Fruit fly (Drosophila melanogaster): ENCODE data around the gene CG12689.

CG12689 gene

DNA sequence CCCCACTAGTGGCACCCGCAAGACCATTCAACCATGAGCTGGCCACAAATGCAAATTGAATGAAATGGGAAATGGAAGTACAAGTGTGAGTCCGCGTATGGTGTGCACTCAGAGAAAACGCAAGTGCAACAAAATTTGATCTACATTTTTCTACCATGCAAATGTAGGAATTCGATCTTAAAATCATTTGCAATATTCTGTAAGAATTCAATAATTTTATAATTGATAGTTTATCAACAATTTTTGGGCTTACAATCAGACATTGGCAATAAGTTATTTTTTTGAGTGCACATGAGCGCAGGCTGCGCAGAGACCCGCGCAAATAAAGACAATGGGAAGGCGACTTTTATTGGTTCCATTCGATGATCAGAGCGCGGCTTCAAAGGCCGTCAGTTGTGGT, 14.7 kb downstream of the CG12689 start (continued):
- TF ChIP-seq Deaf1 (tag; optimal IDR thresholded peaks at IDR 0.05) (no peak), CG17829 (tag; optimal IDR thresholded peaks at IDR 0.05) (peak; percentile 52), Six4 (GFP tag; optimal IDR thresholded peaks at IDR 0.05) (no peak), usp (GFP tag; optimal IDR thresholded peaks at IDR 0.05) (no peak), CG2712 (tag; optimal IDR thresholded peaks at IDR 0.05) (peak; percentile 77), CG6813 (GFP tag; optimal IDR thresholded peaks at IDR 0.05) (no peak), tup (GFP tag; optimal IDR thresholded peaks at IDR 0.05) (no peak), Ets97D (GFP tag; optimal IDR thresholded peaks at IDR 0.05) (no peak), br (optimal IDR thresholded peaks at IDR 0.05) (no peak), Tbp (GFP tag; optimal IDR thresholded peaks at IDR 0.05) (no peak), pan (optimal IDR thresholded peaks at IDR 0.05) (no peak), pan (GFP tag; optimal IDR thresholded peaks at IDR 0.05 in 1 of 2, IDR thresholded peaks at IDR 0.05 in 1 of 2) (peak in 1 of 2 experiments; percentile 35), CG33557 (GFP tag; optimal IDR thresholded peaks at IDR 0.05) (no peak), CG17328 (GFP tag; IDR thresholded peaks at IDR 0.05) (peak; percentile 47; the same call in 1 of the 2 replicates), jigr1 (GFP tag; IDR thresholded peaks at IDR 0.05) (no peak), dmrt99B (tag; optimal IDR thresholded peaks at IDR 0.05) (peak; percentile 64), CG7556 (GFP tag; optimal IDR thresholded peaks at IDR 0.05) (peak; percentile 29), gsb (GFP tag; IDR thresholded peaks at IDR 0.05) (no peak), hth (optimal IDR thresholded peaks at IDR 0.05) (no peak), Myb (GFP tag; optimal IDR thresholded peaks at IDR 0.05) (no peak), Sry-δ (GFP tag; optimal IDR thresholded peaks at IDR 0.05) (no peak), CG14050 (GFP tag; IDR thresholded peaks at IDR 0.05) (no peak), unc-4 (GFP tag; IDR thresholded peaks at IDR 0.05; ENCODE audit: partially characterized antibody) (no peak), CG12299 (tag; optimal IDR thresholded peaks at IDR 0.05) (no peak), D (optimal IDR thresholded peaks at IDR 0.05) (no peak), D (GFP tag; optimal IDR thresholded peaks at IDR 0.05) (peak; percentile 44), CG17802 (tag; optimal IDR thresholded peaks at IDR 0.05) (no peak), CG6175 (GFP tag; IDR thresholded peaks at IDR 0.05) (no peak), CG10543 (GFP tag; optimal IDR thresholded peaks at IDR 0.05) (no peak), pb (GFP tag; optimal IDR thresholded peaks at IDR 0.05) (no peak), HLH54F (GFP tag; optimal IDR thresholded peaks at IDR 0.05) (no peak), maf-S (GFP tag; optimal IDR thresholded peaks at IDR 0.05) (no peak), CG12744 (GFP tag; optimal IDR thresholded peaks at IDR 0.05) (no peak), crp (GFP tag; optimal IDR thresholded peaks at IDR 0.05) (no peak), CG8478 (optimal IDR thresholded peaks at IDR 0.05) (no peak), Atf6 (GFP tag; IDR thresholded peaks at IDR 0.05) (no peak), CG32767 (GFP tag; IDR thresholded peaks at IDR 0.05) (no peak), Hey (tag; optimal IDR thresholded peaks at IDR 0.05) (no peak), E2f1 (GFP tag; IDR thresholded peaks at IDR 0.05) (peak; percentile 30; the same call in 1 of the 2 replicates), CG32532 (GFP tag; IDR thresholded peaks at IDR 0.05) (no peak), Side (GFP tag; optimal IDR thresholded peaks at IDR 0.05) (no peak), CG17385 (GFP tag; optimal IDR thresholded peaks at IDR 0.05) (no peak), peb (GFP tag; IDR thresholded peaks at IDR 0.05) (no peak), CG30020 (tag; optimal IDR thresholded peaks at IDR 0.05) (no peak), CG13624 (GFP tag; optimal IDR thresholded peaks at IDR 0.05) (no peak), CG15011 (GFP tag; optimal IDR thresholded peaks at IDR 0.05) (no peak), CG11247 (GFP tag; IDR thresholded peaks at IDR 0.05) (no peak), eve (GFP tag; optimal IDR thresholded peaks at IDR 0.05) (peak in 1 of 2 experiments; percentile 32), Atf3 (GFP tag; optimal IDR thresholded peaks at IDR 0.05) (no peak), slou (GFP tag; optimal IDR thresholded peaks at IDR 0.05) (no peak), grau (tag; optimal IDR thresholded peaks at IDR 0.05) (peak; percentile 43), psq (GFP tag; optimal IDR thresholded peaks at IDR 0.05) (no peak), sim (GFP tag; IDR thresholded peaks at IDR 0.05) (no peak), sug (tag; optimal IDR thresholded peaks at IDR 0.05) (no peak), Dbx (GFP tag; IDR thresholded peaks at IDR 0.05) (no peak)
